Fruit fly (Drosophila melanogaster): ENCODE measurements around the gene CG31183.

- TF ChIP-seq CG4318 (GFP tag; optimal IDR thresholded peaks at IDR 0.05) (peak; percentile 43), CG11902 (GFP tag; optimal IDR thresholded peaks at IDR 0.05) (no peak)
Observed at dm6 chr3R:15899650-15900049, 23.9 kb upstream of the CG31183 start.

Data from whole organism, prepupa.